Fruit fly (Drosophila melanogaster) whole organism, embryonic: ENCODE results near the gene CG31817.

ENCODE experiments used
- ATbp ChIP-seq: fragments of 200-800 bp; sonication (Bioruptor generic); optimal IDR thresholded peaks from 2 replicates; lab custom pipeline; 2017; ENCODE audit warnings: missing biosample characterization, mild to moderate bottlenecking, missing genetic modification characterization, missing genetic modification reagents
- BEAF-32 ChIP-seq: fragments of 200-800 bp; sonication (Bioruptor generic); optimal IDR thresholded peaks from 3 replicates; lab custom pipeline; 2017; ENCODE audit warnings: missing biosample characterization, missing genetic modification characterization, mild to moderate bottlenecking, moderate library complexity, missing genetic modification reagents
- CG10267 ChIP-seq: fragments of 200-800 bp; sonication (Bioruptor generic); optimal IDR thresholded peaks from 2 replicates; lab custom pipeline; 2018; ENCODE audit warnings: missing biosample characterization, mild to moderate bottlenecking, missing genetic modification characterization, moderate library complexity
- CG11093 ChIP-seq: fragments of 200-800 bp; sonication (Bioruptor generic); IDR thresholded peaks from 3 replicates; pipeline ENCODE4 v1.3.6; 2022; ENCODE audit warnings: missing biosample characterization, missing genetic modification characterization
- CG12219 ChIP-seq: fragments of 200-800 bp; sonication (Bioruptor generic); optimal IDR thresholded peaks from 3 replicates; lab custom pipeline; 2018; ENCODE audit warnings: missing biosample characterization, mild to moderate bottlenecking, missing genetic modification characterization
- CG14710 ChIP-seq: fragments of 200-800 bp; sonication (Bioruptor generic); optimal IDR thresholded peaks from 3 replicates; lab custom pipeline; 2019; ENCODE audit warnings: missing biosample characterization, mild to moderate bottlenecking, missing genetic modification characterization, moderate library complexity
- CG15479 ChIP-seq: fragments of 200-800 bp; sonication (Bioruptor generic); optimal IDR thresholded peaks from 3 replicates; lab custom pipeline; 2019; ENCODE audit warnings: missing biosample characterization, mild to moderate bottlenecking, missing genetic modification characterization, moderate library complexity
- CG1603 ChIP-seq: fragments of 200-800 bp; sonication (Bioruptor generic); optimal IDR thresholded peaks from 2 replicates; lab custom pipeline; 2019; ENCODE audit warnings: missing biosample characterization, mild to moderate bottlenecking, missing genetic modification characterization, moderate library complexity
- CG16813 ChIP-seq: fragments of 200-800 bp; sonication (Bioruptor generic); IDR thresholded peaks from 3 replicates; pipeline ENCODE4 v1.3.6; 2022; ENCODE audit warnings: missing biosample characterization, missing genetic modification characterization; ENCODE audit not compliant: partially characterized antibody
- CG17186 ChIP-seq: fragments of 200-800 bp; sonication (Bioruptor generic); optimal IDR thresholded peaks from 3 replicates; lab custom pipeline; 2017; ENCODE audit warnings: missing biosample characterization, missing genetic modification reagents, missing genetic modification characterization
- CG17912 ChIP-seq: fragments of 200-800 bp; sonication (Bioruptor generic); optimal IDR thresholded peaks from 2 replicates; lab custom pipeline; 2018; ENCODE audit warnings: missing biosample characterization, mild to moderate bottlenecking, missing genetic modification characterization
- CG1792 ChIP-seq: fragments of 200-800 bp; sonication (Bioruptor generic); optimal IDR thresholded peaks from 2 replicates; lab custom pipeline; 2016; ENCODE audit warnings: missing biosample characterization, missing genetic modification characterization
- CG1832 ChIP-seq: fragments of 200-800 bp; sonication (Bioruptor generic); optimal IDR thresholded peaks from 2 replicates; lab custom pipeline; 2017; ENCODE audit warnings: missing biosample characterization, mild to moderate bottlenecking, missing genetic modification characterization, inconsistent platforms
- CG30020 ChIP-seq: fragments of 200-800 bp; optimal IDR thresholded peaks from 2 replicates; lab custom pipeline; 2019; ENCODE audit warnings: missing biosample characterization, mild to moderate bottlenecking, missing genetic modification characterization, moderate library complexity
- CG32767 ChIP-seq: fragments of 200-800 bp; sonication (Bioruptor generic); IDR thresholded peaks from 2 replicates; pipeline ENCODE4 v1.3.6; 2022; ENCODE audit warnings: missing biosample characterization, missing genetic modification characterization
- CG3847 ChIP-seq: fragments of 200-800 bp; sonication (Bioruptor generic); IDR thresholded peaks from 2 replicates; pipeline ENCODE4 v1.3.6; 2022; ENCODE audit warnings: missing biosample characterization, missing genetic modification characterization
- CG6765 ChIP-seq: fragments of 200-800 bp; sonication (Bioruptor generic); optimal IDR thresholded peaks from 3 replicates; lab custom pipeline; 2017; ENCODE audit warnings: missing biosample characterization, mild to moderate bottlenecking, missing genetic modification characterization
- CG8089 ChIP-seq: fragments of 200-800 bp; sonication (Bioruptor generic); optimal IDR thresholded peaks from 3 replicates; lab custom pipeline; 2016; ENCODE audit warnings: missing biosample characterization, missing genetic modification characterization
- CG8281 ChIP-seq: fragments of 200-800 bp; sonication (Bioruptor generic); optimal IDR thresholded peaks from 2 replicates; lab custom pipeline; 2018; ENCODE audit warnings: missing biosample characterization, mild to moderate bottlenecking, missing genetic modification characterization, moderate library complexity
- CG8290 ChIP-seq, 3 experiments: fragments of 200-800 bp; sonication (Bioruptor generic); optimal IDR thresholded peaks; 2 replicates each; lab custom pipeline; 2016 to 2019; ENCODE audit warnings: missing biosample characterization in 3 of 3, missing genetic modification characterization in 3 of 3, mild to moderate bottlenecking in 2 of 3, moderate library complexity in 1 of 3
- Dp ChIP-seq: fragments of 200-800 bp; sonication (Bioruptor generic); optimal IDR thresholded peaks from 2 replicates; lab custom pipeline; 2018; ENCODE audit warnings: missing biosample characterization, mild to moderate bottlenecking, missing genetic modification characterization, moderate library complexity
- Drgx ChIP-seq: fragments of 200-800 bp; sonication (Bioruptor generic); IDR thresholded peaks from 2 replicates; pipeline ENCODE4 v1.3.6; 2022; ENCODE audit warnings: missing biosample characterization, missing genetic modification characterization
- E2f2 ChIP-seq: fragments of 200-800 bp; sonication (Bioruptor generic); IDR thresholded peaks from 2 replicates; pipeline ENCODE4 v1.3.6; 2022; ENCODE audit warnings: missing biosample characterization, missing genetic modification characterization
- Elba2 ChIP-seq: fragments of 200-800 bp; sonication (Bioruptor generic); optimal IDR thresholded peaks from 3 replicates; lab custom pipeline; 2016; ENCODE audit warnings: missing biosample characterization, missing genetic modification characterization
- Hr51 ChIP-seq, 2 experiments: fragments of 200-800 bp; sonication (Bioruptor generic); optimal IDR thresholded peaks; 2 replicates in 1 of 2; 3 replicates in 1 of 2; lab custom pipeline; 2016 to 2018; ENCODE audit warnings: missing biosample characterization in 2 of 2, missing genetic modification characterization in 2 of 2, mild to moderate bottlenecking in 1 of 2, moderate library complexity in 1 of 2
- Jarid2 ChIP-seq: fragments of 200-800 bp; sonication (Bioruptor generic); optimal IDR thresholded peaks from 3 replicates; lab custom pipeline; 2017; ENCODE audit warnings: mild to moderate bottlenecking, missing biosample characterization, missing genetic modification reagents, missing genetic modification characterization
- MBD-R2 ChIP-seq: fragments of 200-800 bp; sonication (Bioruptor generic); IDR thresholded peaks from 2 replicates; pipeline ENCODE4 v1.3.6; 2022; ENCODE audit warnings: missing biosample characterization, missing genetic modification characterization
- MESR4 ChIP-seq: fragments of 200-800 bp; sonication (Bioruptor generic); optimal IDR thresholded peaks from 2 replicates; lab custom pipeline; 2018; ENCODE audit warnings: missing biosample characterization, mild to moderate bottlenecking, missing genetic modification characterization, moderate library complexity
- TFAM ChIP-seq: fragments of 200-800 bp; sonication (Bioruptor generic); optimal IDR thresholded peaks from 2 replicates; lab custom pipeline; 2017; ENCODE audit warnings: missing biosample characterization, missing genetic modification characterization, inconsistent platforms
- Trl ChIP-seq, 3 experiments: fragments of >200 bp in 2 of 3; fragments of 200-800 bp in 1 of 3; sonication (Bioruptor generic) in 1 of 3; optimal IDR thresholded peaks; 2 replicates in 1 of 3; 3 replicates in 2 of 3; lab custom pipeline; 2016 to 2017; ENCODE audit warnings: missing biosample characterization in 1 of 3, missing genetic modification characterization in 1 of 3
- crol ChIP-seq: fragments of 200-800 bp; sonication (Bioruptor generic); IDR thresholded peaks from 2 replicates; pipeline ENCODE4 v1.3.6; 2022; ENCODE audit warnings: missing biosample characterization, missing genetic modification characterization
- crp ChIP-seq, 2 experiments: fragments of 200-800 bp; sonication (Bioruptor generic); optimal IDR thresholded peaks; 2 replicates in 1 of 2; 3 replicates in 1 of 2; lab custom pipeline; 2017; ENCODE audit warnings: missing biosample characterization in 2 of 2, missing genetic modification characterization in 2 of 2, mild to moderate bottlenecking in 1 of 2, moderate library complexity in 1 of 2
- gcm2 ChIP-seq: fragments of 200-800 bp; sonication (Bioruptor generic); optimal IDR thresholded peaks from 2 replicates; lab custom pipeline; 2016; ENCODE audit warnings: missing biosample characterization, missing genetic modification characterization
- gem ChIP-seq: fragments of 200-800 bp; sonication (Bioruptor generic); optimal IDR thresholded peaks from 2 replicates; lab custom pipeline; 2019; ENCODE audit warnings: missing biosample characterization, mild to moderate bottlenecking, missing genetic modification characterization, moderate library complexity
- nau ChIP-seq: fragments of 200-800 bp; sonication (Bioruptor generic); optimal IDR thresholded peaks from 3 replicates; lab custom pipeline; 2017; ENCODE audit warnings: missing biosample characterization, mild to moderate bottlenecking, missing genetic modification characterization, missing genetic modification reagents
- otp ChIP-seq: fragments of 200-800 bp; sonication (Bioruptor generic); IDR thresholded peaks from 3 replicates; pipeline ENCODE4, ENCODE4 v1.3.6; 2022; ENCODE audit warnings: missing biosample characterization, missing genetic modification characterization
- p53 ChIP-seq: fragments of 200-800 bp; sonication (Bioruptor generic); optimal IDR thresholded peaks from 2 replicates; lab custom pipeline; 2016; ENCODE audit warnings: missing biosample characterization, missing genetic modification characterization
- pb ChIP-seq: fragments of 200-800 bp; sonication (Bioruptor generic); optimal IDR thresholded peaks from 3 replicates; lab custom pipeline; 2016; ENCODE audit warnings: missing biosample characterization, missing genetic modification characterization
- pzg ChIP-seq: fragments of 200-800 bp; sonication (Bioruptor generic); optimal IDR thresholded peaks from 3 replicates; lab custom pipeline; 2018; ENCODE audit warnings: missing biosample characterization, mild to moderate bottlenecking, missing genetic modification characterization, moderate library complexity
- ranshi ChIP-seq: fragments of 200-800 bp; sonication (Bioruptor generic); IDR thresholded peaks from 2 replicates; pipeline ENCODE4 v1.3.6; 2022; ENCODE audit warnings: missing biosample characterization, missing genetic modification characterization
- sens-2 ChIP-seq: fragments of 200-800 bp; sonication (Bioruptor generic); IDR thresholded peaks from 2 replicates; pipeline ENCODE4 v1.3.6; 2022; ENCODE audit warnings: missing biosample characterization, missing genetic modification characterization
- stwl ChIP-seq: fragments of 200-800 bp; sonication (Bioruptor generic); optimal IDR thresholded peaks from 3 replicates; lab custom pipeline; 2018; ENCODE audit warnings: missing biosample characterization, mild to moderate bottlenecking, missing genetic modification characterization, moderate library complexity
- tll ChIP-seq, 2 experiments: fragments of 200-800 bp in 1 of 2; fragments of >200 bp in 1 of 2; sonication (Bioruptor generic) in 1 of 2; optimal IDR thresholded peaks; 2 replicates each; lab custom pipeline; 2017 to 2019; ENCODE audit warnings: missing biosample characterization in 2 of 2, missing genetic modification characterization in 2 of 2, mild to moderate bottlenecking in 1 of 2, moderate library complexity in 1 of 2
- trem ChIP-seq: fragments of 200-800 bp; optimal IDR thresholded peaks from 3 replicates; lab custom pipeline; 2019; ENCODE audit warnings: missing biosample characterization, mild to moderate bottlenecking, missing genetic modification characterization, moderate library complexity
- unc-4 ChIP-seq: fragments of 200-800 bp; sonication (Bioruptor generic); IDR thresholded peaks from 2 replicates; pipeline ENCODE4 v1.3.6; 2022; ENCODE audit warnings: missing biosample characterization, missing genetic modification characterization; ENCODE audit not compliant: partially characterized antibody
- vnd ChIP-seq: fragments of 200-800 bp; sonication (Bioruptor generic); IDR thresholded peaks from 3 replicates; pipeline ENCODE4 v1.3.6; 2022; ENCODE audit warnings: missing biosample characterization, missing genetic modification characterization; ENCODE audit not compliant: partially characterized antibody
- z ChIP-seq: fragments of 200-800 bp; sonication (Bioruptor generic); IDR thresholded peaks from 3 replicates; pipeline ENCODE4 v1.3.6; 2022; ENCODE audit warnings: missing biosample characterization, missing genetic modification characterization

Gene CG31817

DNA sequence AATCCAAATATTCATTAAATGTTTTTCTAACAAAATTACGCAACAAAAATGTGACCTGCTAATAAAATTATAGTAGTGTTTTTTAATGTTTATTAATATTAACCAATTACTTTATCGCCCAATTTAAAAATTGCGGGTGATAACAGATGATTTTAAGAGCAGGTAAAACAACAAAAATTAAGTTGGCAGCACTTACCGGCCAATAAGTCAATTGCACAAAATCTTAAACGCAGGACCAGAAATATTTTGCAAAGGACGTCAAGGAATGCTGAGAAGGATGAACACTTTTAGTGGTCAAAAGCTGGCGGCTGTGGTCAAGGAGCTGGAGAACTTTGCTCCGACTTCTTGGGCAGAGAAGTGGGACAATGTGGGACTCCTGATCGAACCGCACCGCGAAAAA, 10.8 kb downstream of the CG31817 start, which contains the start of gene CG4278:
Gene CG4278, plus strand, starts transcription at position 178 of the 400 bp plus-strand sequence.
- TF ChIP-seq CG15479 (GFP tag; lab: Kevin White, UChicago) (peak; percentile 51), sens-2 (GFP tag; lab: Robert Waterston, UW) (no peak), CG17186 (peak; percentile 2), CG8290 (GFP tag; optimal IDR thresholded peaks at IDR 0.05; lab: Kevin White, UChicago) (no peak), CG8290 (tag; optimal IDR thresholded peaks at IDR 0.05; lab: Kevin White, UChicago) (no peak), Elba2 (GFP tag; lab: Kevin White, UChicago) (peak; percentile 95), otp (GFP tag; lab: Robert Waterston, UW) (no peak), crp (GFP tag; optimal IDR thresholded peaks at IDR 0.05; lab: Kevin White, UChicago) (peak; percentile 24 to 90), CG10267 (tag; lab: Kevin White, UChicago) (peak; percentile 10), CG1603 (tag; lab: Kevin White, UChicago) (peak; percentile 42), crol (GFP tag; lab: Robert Waterston, UW) (no peak), BEAF-32 (GFP tag; lab: Kevin White, UChicago) (peak; percentile 13), gem (tag; lab: Kevin White, UChicago) (no peak), pzg (peak; percentile 44), vnd (GFP tag; lab: Robert Waterston, UW) (no peak), CG8281 (no peak), Dp (GFP tag; lab: Kevin White, UChicago) (peak; percentile 87), trem (tag; lab: Kevin White, UChicago) (peak; percentile 99), nau (GFP tag; lab: Kevin White, UChicago) (no peak), MESR4 (peak; percentile 25), unc-4 (GFP tag; lab: Robert Waterston, UW) (no peak), p53 (GFP tag; lab: Kevin White, UChicago) (no peak), tll (GFP tag; optimal IDR thresholded peaks at IDR 0.05; lab: Kevin White, UChicago) (peak in 1 of 2 experiments; percentile 55), CG1832 (GFP tag; lab: Kevin White, UChicago) (no peak), gcm2 (GFP tag; lab: Kevin White, UChicago) (no peak), CG1792 (GFP tag; lab: Kevin White, UChicago) (no peak), CG30020 (tag; lab: Kevin White, UChicago) (peak; percentile 0), ATbp (GFP tag; lab: Kevin White, UChicago) (no peak), CG16813 (GFP tag; lab: Robert Waterston, UW) (no peak), Drgx (no peak), CG14710 (tag; lab: Kevin White, UChicago) (peak; percentile 29), MBD-R2 (GFP tag; lab: Robert Waterston, UW) (peak; percentile 81), E2f2 (GFP tag; lab: Robert Waterston, UW) (peak; percentile 89), CG6765 (GFP tag; lab: Kevin White, UChicago) (no peak), stwl (tag; lab: Kevin White, UChicago) (peak; percentile 45)
- TF ChIP-seq, all 482 proteins: peak for 17

DNA sequence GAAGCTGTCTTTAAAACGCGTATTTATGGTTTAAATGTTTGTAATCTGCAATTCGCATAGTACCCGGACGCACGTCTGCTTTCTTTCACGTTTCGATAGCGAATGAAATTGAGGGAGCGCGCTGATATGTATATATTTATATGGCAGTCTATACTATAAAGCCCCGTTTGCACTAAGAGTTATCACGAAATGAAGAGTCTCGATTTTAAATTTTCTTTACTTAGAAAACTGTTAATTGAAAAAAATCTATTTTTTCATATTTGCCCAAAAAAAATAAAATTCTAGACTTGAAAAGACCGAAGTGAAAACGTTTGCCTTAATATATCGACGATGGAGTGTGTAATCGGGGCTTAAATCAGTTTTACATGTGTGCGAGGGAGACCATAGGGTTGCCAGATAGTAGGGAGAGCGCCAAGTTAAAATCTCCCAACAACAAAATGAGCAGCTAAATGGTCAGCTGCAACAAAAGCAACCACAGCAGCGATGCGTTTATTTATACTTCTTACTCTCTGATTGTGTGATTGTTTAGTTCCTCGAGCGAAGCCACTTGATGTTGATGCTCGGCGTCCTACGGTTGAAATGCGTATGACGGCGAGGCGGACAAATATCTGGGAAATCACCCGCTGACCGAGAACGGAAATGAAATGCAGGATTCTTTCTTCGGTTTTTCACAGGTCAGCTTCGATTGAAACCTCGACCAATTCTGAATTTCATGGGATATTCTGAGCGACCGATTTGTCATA, 12.0 kb downstream of the CG31817 start, which contains the start of gene cact:
Gene cact, minus strand, starts transcription at position 693 of the 743 bp plus-strand sequence.
- TF ChIP-seq pb (GFP tag; lab: Kevin White, UChicago) (peak; percentile 73), CG32767 (peak; percentile 87), z (0 out of 3 replicates have a peak, but pooled peaks have one; percentile 14), Jarid2 (GFP tag; lab: Kevin White, UChicago) (peak; percentile 82), CG12219 (GFP tag; lab: Kevin White, UChicago) (peak; percentile 75), CG17912 (GFP tag; lab: Kevin White, UChicago) (peak; percentile 66), CG3847 (GFP tag; lab: Robert Waterston, UW) (peak; percentile 92), ranshi (GFP tag; lab: Robert Waterston, UW) (peak; percentile 92), crp (GFP tag; optimal IDR thresholded peaks at IDR 0.05; lab: Kevin White, UChicago) (peak; percentile 18 to 72), CG11093 (GFP tag; lab: Robert Waterston, UW) (peak; percentile 77), Hr51 (GFP tag; optimal IDR thresholded peaks at IDR 0.05; lab: Kevin White, UChicago) (peak; percentile 92 to 93), TFAM (peak; percentile 53), Trl (optimal IDR thresholded peaks at IDR 0.05; lab: Kevin White, UChicago) (peak; percentile 79 to 84), Trl (GFP tag; optimal IDR thresholded peaks at IDR 0.05; lab: Kevin White, UChicago) (peak; percentile 97), CG8089 (GFP tag; lab: Kevin White, UChicago) (peak; percentile 92)
